Worm (Caenorhabditis elegans) whole organism, L2 larva: ENCODE results near the gene fbxb-47.

Experiments
- C34F6.9 ChIP-seq: fragments of 150-350 bp; optimal IDR thresholded peaks from 2 replicates; lab custom pipeline; 2014; ENCODE audit warnings: missing biosample characterization, missing genetic modification characterization
- crh-2 ChIP-seq: sonication (generic microtip); optimal IDR thresholded peaks from 2 replicates; lab custom pipeline; 2017; ENCODE audit warnings: missing biosample characterization, missing genetic modification characterization
- elt-3 ChIP-seq: sonication (generic microtip); optimal IDR thresholded peaks from 2 replicates; lab custom pipeline; 2017; ENCODE audit warnings: missing biosample characterization, missing genetic modification characterization
- lsy-2 ChIP-seq, 2 experiments: fragments of 150-350 bp in 1 of 2; sonication (generic microtip) in 1 of 2; optimal IDR thresholded peaks; 2 replicates each; lab custom pipeline; 2014 to 2017; ENCODE audit warnings: missing biosample characterization in 2 of 2, missing genetic modification characterization in 2 of 2
- nhr-12 ChIP-seq: fragments of 150-350 bp; optimal IDR thresholded peaks from 2 replicates; lab custom pipeline; 2014; ENCODE audit warnings: missing biosample characterization, missing genetic modification characterization
- nhr-129 ChIP-seq: fragments of 150-350 bp; optimal IDR thresholded peaks from 2 replicates; lab custom pipeline; 2014; ENCODE audit warnings: missing biosample characterization, missing genetic modification characterization
- nhr-25 ChIP-seq: fragments of 150-350 bp; sonication (generic microtip); optimal IDR thresholded peaks from 3 replicates; lab custom pipeline; 2014; ENCODE audit warnings: missing biosample characterization, missing genetic modification characterization
- ztf-11 ChIP-seq: sonication (generic microtip); optimal IDR thresholded peaks from 2 replicates; lab custom pipeline; 2017; ENCODE audit warnings: missing biosample characterization, missing genetic modification characterization

ce11 chrII:1738844-1739243 lies 35.6 kb upstream of the fbxb-47 start, which contains the start of the genes irld-9 and irld-33:
- TF ChIP-seq ztf-11 (tag; lab: Kevin White, UChicago), result no peak
- TF ChIP-seq crh-2, result no peak
- TF ChIP-seq nhr-129, result no peak
- TF ChIP-seq elt-3 (tag; lab: Kevin White, UChicago), result no peak
- TF ChIP-seq C34F6.9, result no peak
- no peak for TF ChIP-seq nhr-25 (tag; lab: Kevin White, UChicago)
- TF ChIP-seq nhr-12, result no peak
- TF ChIP-seq lsy-2 (tag; optimal IDR thresholded peaks at IDR 0.05; lab: Kevin White, UChicago), result no peak
